Worm (Caenorhabditis elegans): ENCODE results near the gene grl-19.
A peak's percentile ranks its signal among the peaks of the same experiment; 100 is the strongest.

Gene grl-19

ce11 chrIV:255379-255857 lies 3.1 kb upstream of the grl-19 start, which contains the start of gene rcat-1 (continued):
- no peak for TF ChIP-seq sdz-38 (tag; optimal IDR thresholded peaks at IDR 0.05)
- TF ChIP-seq dpl-1 (GFP tag; optimal IDR thresholded peaks at IDR 0.05): peak; percentile 71
- TF ChIP-seq ets-4 (GFP tag; optimal IDR thresholded peaks at IDR 0.05): no peak
- peak; percentile 75 for TF ChIP-seq efl-1 (GFP tag; optimal IDR thresholded peaks at IDR 0.05)
- no peak for TF ChIP-seq him-1 (tag; optimal IDR thresholded peaks at IDR 0.05)
- no peak for TF ChIP-seq snpc-1.1 (tag; optimal IDR thresholded peaks at IDR 0.05; ENCODE audit: insufficient read depth)
- no peak for TF ChIP-seq B0019.2 (GFP tag; conservative IDR thresholded peaks at IDR 0.05)
- peak in 1 of 3 experiments; percentile 82 for TF ChIP-seq lin-35 (GFP tag; optimal IDR thresholded peaks at IDR 0.05)
- TF ChIP-seq nhr-27 (tag; optimal IDR thresholded peaks at IDR 0.05): no peak
- TF ChIP-seq F52B5.7 (tag; optimal IDR thresholded peaks at IDR 0.05): no peak
- TF ChIP-seq rpc-1 (optimal IDR thresholded peaks at IDR 0.05): no peak
- TF ChIP-seq rpc-1 (tag; optimal IDR thresholded peaks at IDR 0.05): no peak
- no peak for TF ChIP-seq snpc-3.4 (tag; optimal IDR thresholded peaks at IDR 0.05)
- TF ChIP-seq akir-1 (GFP tag; optimal IDR thresholded peaks at IDR 0.05): no peak
- TF ChIP-seq attf-5 (GFP tag; optimal IDR thresholded peaks at IDR 0.05): peak; percentile 77
- TF ChIP-seq zfh-2 (GFP tag; conservative IDR thresholded peaks at IDR 0.05): no peak
- TF ChIP-seq hsf-1 (GFP tag; IDR thresholded peaks at IDR 0.05): no peak
- TF ChIP-seq nfyb-1 (GFP tag; IDR thresholded peaks at IDR 0.05): peak; percentile 47; the same call in 1 of the 2 replicates
- no peak for TF ChIP-seq F22D6.2 (tag; optimal IDR thresholded peaks at IDR 0.05)
- TF ChIP-seq mes-4 (tag; optimal IDR thresholded peaks at IDR 0.05): no peak
- no peak for TF ChIP-seq lsl-1 (GFP tag; optimal IDR thresholded peaks at IDR 0.05)
- TF ChIP-seq athp-1 (tag; optimal IDR thresholded peaks at IDR 0.05): peak; percentile 23
- TF ChIP-seq F39B2.1 (GFP tag; IDR thresholded peaks at IDR 0.05): no peak
- TF ChIP-seq madf-10 (tag; optimal IDR thresholded peaks at IDR 0.05): no peak
- TF ChIP-seq egl-18 (GFP tag; IDR thresholded peaks at IDR 0.05): no peak
- TF ChIP-seq hmg-20 (GFP tag; IDR thresholded peaks at IDR 0.05): no peak
- 0 out of 2 replicates have a peak, but pooled peaks have one; percentile 44 for TF ChIP-seq ceh-91 (GFP tag; IDR thresholded peaks at IDR 0.05)
- no peak for TF ChIP-seq Y56A3A.18 (GFP tag; IDR thresholded peaks at IDR 0.05)
- peak; percentile 13; the same call in 1 of the 2 replicates for TF ChIP-seq hmg-1.2 (GFP tag; IDR thresholded peaks at IDR 0.05)
- TF ChIP-seq attf-3 (GFP tag; conservative IDR thresholded peaks at IDR 0.05): no peak
- peak; percentile 5 for TF ChIP-seq F49E8.2 (tag; optimal IDR thresholded peaks at IDR 0.05; ENCODE audit: insufficient read depth)
- TF ChIP-seq bed-1 (GFP tag; IDR thresholded peaks at IDR 0.05): no peak
- no peak for TF ChIP-seq T26A5.8 (tag; optimal IDR thresholded peaks at IDR 0.05)
- TF ChIP-seq somi-1 (GFP tag; optimal IDR thresholded peaks at IDR 0.05): no peak
- TF ChIP-seq sptf-2 (GFP tag; optimal IDR thresholded peaks at IDR 0.05): no peak
- TF ChIP-seq ztf-6 (GFP tag; IDR thresholded peaks at IDR 0.05): no peak
- TF ChIP-seq lsy-27 (tag; optimal IDR thresholded peaks at IDR 0.05; ENCODE audit: borderline replicate concordance, insufficient read depth): no peak
- TF ChIP-seq F33H1.4 (GFP tag; IDR thresholded peaks at IDR 0.05): no peak; the same call in 1 of the 2 replicates
- no peak for TF ChIP-seq pha-4 (tag; optimal IDR thresholded peaks at IDR 0.05)
- no peak for TF ChIP-seq F55B11.4 (tag; optimal IDR thresholded peaks at IDR 0.05; ENCODE audit: borderline replicate concordance, insufficient read depth)
- TF ChIP-seq pbrm-1 (GFP tag; IDR thresholded peaks at IDR 0.05): no peak; the same call in 1 of the 2 replicates
- no peak for TF ChIP-seq aptf-3 (GFP tag; IDR thresholded peaks at IDR 0.05)
- peak; percentile 99 for TF ChIP-seq madf-3 (GFP tag; IDR thresholded peaks at IDR 0.05)
- no peak for TF ChIP-seq ztf-25 (GFP tag; IDR thresholded peaks at IDR 0.05)
- TF ChIP-seq lin-40 (tag; optimal IDR thresholded peaks at IDR 0.05): peak; percentile 28

All from whole organism, young adult.